Fruit fly (Drosophila melanogaster) whole organism, pupa: ENCODE data around the gene ppan.

Source experiments
- CG12605 ChIP-seq: fragments of 200-800 bp; sonication (Bioruptor generic); IDR thresholded peaks from 2 replicates; pipeline ENCODE4 v1.3.6; 2022; ENCODE audit warnings: missing biosample characterization, missing genetic modification characterization
- CG13204 ChIP-seq: fragments of 200-800 bp; sonication (Bioruptor generic); optimal IDR thresholded peaks from 2 replicates; lab custom pipeline; 2018; ENCODE audit warnings: missing biosample characterization, mild to moderate bottlenecking, missing genetic modification characterization, moderate library complexity
- CG17806 ChIP-seq: fragments of 200-800 bp; sonication (Bioruptor generic); optimal IDR thresholded peaks from 2 replicates; lab custom pipeline; 2018; ENCODE audit warnings: missing biosample characterization, mild to moderate bottlenecking, missing genetic modification characterization, moderate library complexity
- CG4496 ChIP-seq: fragments of 200-800 bp; sonication (Bioruptor generic); IDR thresholded peaks from 3 replicates; pipeline ENCODE4 v1.3.6; 2022; ENCODE audit warnings: missing biosample characterization, missing genetic modification characterization
- D1 ChIP-seq: fragments of 200-800 bp; sonication (Bioruptor generic); optimal IDR thresholded peaks from 2 replicates; lab custom pipeline; 2018; ENCODE audit warnings: missing biosample characterization, mild to moderate bottlenecking, missing genetic modification characterization, moderate library complexity
- EcR ChIP-seq: fragments of 200-800 bp; sonication (Bioruptor generic); optimal IDR thresholded peaks from 3 replicates; lab custom pipeline; 2019; ENCODE audit warnings: missing biosample characterization, missing genetic modification characterization, mild to moderate bottlenecking, moderate library complexity, missing genetic modification reagents
- Pif1A ChIP-seq: fragments of 200-800 bp; sonication (Bioruptor generic); optimal IDR thresholded peaks from 3 replicates; lab custom pipeline; 2016; ENCODE audit warnings: missing biosample characterization, missing genetic modification characterization
- Snoo ChIP-seq: fragments of 200-800 bp; sonication (Bioruptor generic); optimal IDR thresholded peaks from 3 replicates; lab custom pipeline; 2017; ENCODE audit warnings: missing biosample characterization, mild to moderate bottlenecking, missing genetic modification characterization, inconsistent platforms
- fd96Ca ChIP-seq: fragments of 200-800 bp; sonication (Bioruptor generic); IDR thresholded peaks from 3 replicates; pipeline ENCODE4 v1.3.6; 2022; ENCODE audit warnings: missing biosample characterization, missing genetic modification characterization
- rn ChIP-seq: fragments of 200-800 bp; sonication (Bioruptor generic); IDR thresholded peaks from 2 replicates; pipeline ENCODE4 v1.3.6; 2022; ENCODE audit warnings: missing biosample characterization, missing genetic modification characterization

DNA sequence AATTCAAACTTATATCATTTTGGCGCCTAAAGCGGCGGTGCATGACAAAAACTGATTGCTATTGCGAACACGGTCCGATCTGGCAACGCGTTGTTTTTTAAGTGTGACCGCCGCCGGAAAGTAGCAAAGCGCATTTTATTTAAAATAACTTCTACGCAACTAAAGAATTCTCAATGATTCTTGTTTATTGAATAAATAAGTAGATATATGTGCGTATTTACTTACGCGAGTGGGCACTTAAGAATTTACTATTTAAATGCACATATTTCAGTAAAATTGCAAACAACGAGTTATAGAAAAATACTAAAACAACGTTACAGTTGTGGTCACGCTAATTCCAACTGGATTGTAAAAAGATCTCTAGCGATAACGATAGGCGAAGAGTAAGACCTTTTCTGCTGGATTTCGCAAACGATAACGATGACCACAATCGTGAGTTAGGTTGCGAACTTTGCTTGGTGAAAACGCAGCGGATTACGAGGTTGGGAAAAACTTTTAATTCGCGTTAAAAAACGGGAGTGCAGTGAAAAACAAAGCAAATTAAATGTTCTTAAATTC, 40.0 kb downstream of the ppan start:
- TF ChIP-seq Pif1A (GFP tag; lab: Kevin White, UChicago) = peak; percentile 12
- TF ChIP-seq EcR (GFP tag; lab: Kevin White, UChicago) = no peak
- TF ChIP-seq CG4496 (GFP tag; lab: Robert Waterston, UW) = no peak
- TF ChIP-seq CG17806 (tag; lab: Kevin White, UChicago) = no peak
- no peak for TF ChIP-seq CG13204 (GFP tag; lab: Kevin White, UChicago)
- no peak for TF ChIP-seq rn (GFP tag; lab: Robert Waterston, UW)
- TF ChIP-seq D1 (tag; lab: Kevin White, UChicago) = no peak
- no peak for TF ChIP-seq fd96Ca (GFP tag; lab: Robert Waterston, UW)
- no peak for TF ChIP-seq Snoo (tag; lab: Kevin White, UChicago)
- no peak for TF ChIP-seq CG12605
